Worm (Caenorhabditis elegans): ENCODE results near the gene deg-1.

The deg-1 gene

DNA sequence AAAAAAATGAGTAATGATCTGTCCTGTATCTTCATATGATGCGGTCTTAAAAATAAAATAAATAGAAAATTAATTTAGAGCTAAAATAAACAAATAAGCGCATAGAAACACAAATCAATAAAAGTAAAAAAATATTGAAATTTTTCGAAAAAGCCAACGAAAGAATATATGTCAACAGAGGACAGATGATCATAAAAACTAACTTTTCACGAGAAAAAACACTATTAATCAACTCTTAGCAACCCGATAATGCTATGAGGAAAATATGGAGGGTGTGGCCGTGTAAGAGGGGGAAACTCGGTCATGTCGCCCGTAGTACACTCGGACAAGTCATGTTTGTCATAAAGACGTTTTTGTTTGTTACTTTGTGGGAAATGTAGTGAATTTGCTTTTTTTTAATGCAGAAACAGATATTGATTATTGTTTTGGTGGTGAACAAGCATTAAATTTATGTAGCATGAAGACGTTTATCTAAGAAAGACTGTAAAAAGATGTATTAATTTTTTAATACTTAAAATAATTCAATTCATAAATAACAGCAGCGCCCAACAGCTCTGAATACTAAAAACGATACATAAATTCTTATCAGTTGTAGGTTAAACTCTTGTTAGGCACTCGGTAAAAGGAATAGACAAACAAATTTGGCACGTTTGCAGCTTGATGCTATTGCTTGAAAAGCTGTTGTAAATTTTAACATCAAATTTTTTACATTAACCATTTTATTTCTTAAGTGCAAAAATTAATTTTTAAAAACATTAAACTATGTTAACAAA, 45.6 kb downstream of the deg-1 start, which contains the start of gene adm-4 (continued):
- no peak for TF ChIP-seq fos-1 (tag; optimal IDR thresholded peaks at IDR 0.05)
- TF ChIP-seq nhr-28 (tag; optimal IDR thresholded peaks at IDR 0.05): no peak
- no peak for TF ChIP-seq skn-1 (tag; optimal IDR thresholded peaks at IDR 0.05)
- no peak for TF ChIP-seq nhr-237 (tag; optimal IDR thresholded peaks at IDR 0.05)
- no peak for TF ChIP-seq eor-1 (tag; optimal IDR thresholded peaks at IDR 0.05)

DNA sequence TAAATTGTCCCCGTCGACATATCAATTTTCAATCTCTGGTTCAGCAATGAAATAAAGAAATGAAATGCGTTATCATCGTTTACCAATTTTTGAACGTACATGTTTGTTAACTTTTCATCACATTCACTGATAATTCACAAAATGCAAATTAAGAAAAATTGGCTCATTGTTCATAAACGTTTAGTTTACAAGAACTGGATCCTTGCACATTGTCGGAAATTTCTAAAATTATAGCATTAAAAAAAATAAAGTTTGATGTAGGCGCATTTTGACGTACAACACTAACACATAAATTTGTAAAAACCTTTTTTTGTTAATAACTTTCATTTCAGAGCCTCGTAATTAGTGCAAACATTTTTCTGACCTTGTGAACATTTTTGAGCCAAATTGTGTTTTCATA, 46.8 kb downstream of the deg-1 start, which contains the start of gene gpx-7:
Gene gpx-7 (minus strand): TSS at position 101 of the 400 bp plus-strand sequence.
- TF ChIP-seq ceh-82 (tag; optimal IDR thresholded peaks at IDR 0.05): no peak
- no peak for TF ChIP-seq skn-1 (tag; optimal IDR thresholded peaks at IDR 0.05)
- no peak for TF ChIP-seq R02D3.7 (tag; optimal IDR thresholded peaks at IDR 0.05)
- no peak for TF ChIP-seq ceh-9 (tag; optimal IDR thresholded peaks at IDR 0.05)
- TF ChIP-seq pqm-1 (tag; optimal IDR thresholded peaks at IDR 0.05): peak; percentile 43
- TF ChIP-seq pha-4 (tag; optimal IDR thresholded peaks at IDR 0.05): peak; percentile 11
- TF ChIP-seq nhr-76 (tag; optimal IDR thresholded peaks at IDR 0.05): no peak
- no peak for TF ChIP-seq mdl-1 (tag; optimal IDR thresholded peaks at IDR 0.05)
- no peak for TF ChIP-seq nhr-12 (tag; optimal IDR thresholded peaks at IDR 0.05)
- TF ChIP-seq elt-2 (tag; optimal IDR thresholded peaks at IDR 0.05): peak; percentile 50
- no peak for TF ChIP-seq nhr-28 (tag; optimal IDR thresholded peaks at IDR 0.05)

DNA sequence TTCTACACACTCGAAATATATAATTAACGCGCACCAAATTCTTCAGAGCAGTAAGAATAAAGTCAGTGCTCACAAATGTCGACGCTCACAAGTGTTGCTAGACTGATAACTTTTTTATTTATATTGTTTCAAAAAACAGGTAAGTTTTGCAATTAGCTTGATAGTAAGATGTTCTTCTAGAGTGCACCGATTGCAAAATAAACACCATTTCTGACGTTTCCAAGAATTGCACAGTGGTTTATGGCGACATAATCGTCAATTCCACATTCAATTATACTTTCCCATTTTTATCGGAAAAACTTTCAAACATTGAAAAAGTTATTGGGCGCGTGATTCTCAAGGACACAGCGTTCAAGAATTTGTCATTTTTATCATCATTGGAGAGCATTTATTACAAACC, 47.5 kb downstream of the deg-1 start:
- TF ChIP-seq nhr-11 (tag; optimal IDR thresholded peaks at IDR 0.05) (no peak), skn-1 (tag; optimal IDR thresholded peaks at IDR 0.05) (no peak), elt-2 (tag; optimal IDR thresholded peaks at IDR 0.05) (peak; percentile 1), eor-1 (tag; optimal IDR thresholded peaks at IDR 0.05) (no peak), zag-1 (tag; optimal IDR thresholded peaks at IDR 0.05) (no peak)

ce11 chrX:7808388-7808787, 55.5 kb downstream of the deg-1 start:
- TF ChIP-seq nfya-1 (tag; optimal IDR thresholded peaks at IDR 0.05; ENCODE audit: insufficient read depth): no peak
- no peak for TF ChIP-seq fkh-10 (GFP tag; optimal IDR thresholded peaks at IDR 0.05)
- no peak for TF ChIP-seq egl-5 (tag; optimal IDR thresholded peaks at IDR 0.05)
- no peak for TF ChIP-seq jun-1 (tag; optimal IDR thresholded peaks at IDR 0.05)
- TF ChIP-seq daf-12 (tag; optimal IDR thresholded peaks at IDR 0.05): no peak
- TF ChIP-seq eor-1 (tag; optimal IDR thresholded peaks at IDR 0.05): no peak
- no peak for TF ChIP-seq nhr-77 (tag; optimal IDR thresholded peaks at IDR 0.05)
- TF ChIP-seq ceh-9 (tag; optimal IDR thresholded peaks at IDR 0.05): no peak
- TF ChIP-seq ceh-28 (tag; optimal IDR thresholded peaks at IDR 0.05): peak; percentile 66
- TF ChIP-seq ama-1 (optimal IDR thresholded peaks at IDR 0.05): peak; percentile 29
- no peak for TF ChIP-seq fkh-2 (tag; optimal IDR thresholded peaks at IDR 0.05)
- no peak for TF ChIP-seq hmg-11 (tag; optimal IDR thresholded peaks at IDR 0.05)
- no peak for TF ChIP-seq R02D3.7 (tag; optimal IDR thresholded peaks at IDR 0.05)
- TF ChIP-seq pha-4 (tag; optimal IDR thresholded peaks at IDR 0.05): peak; percentile 17
- no peak for TF ChIP-seq elt-1 (tag; optimal IDR thresholded peaks at IDR 0.05)
- no peak for TF ChIP-seq ceh-82 (tag; optimal IDR thresholded peaks at IDR 0.05)
- TF ChIP-seq lin-15B (tag; optimal IDR thresholded peaks at IDR 0.05): no peak
- TF ChIP-seq tbx-2 (tag; optimal IDR thresholded peaks at IDR 0.05): no peak
- TF ChIP-seq skn-1 (tag; optimal IDR thresholded peaks at IDR 0.05): no peak
- no peak for TF ChIP-seq nhr-76 (tag; optimal IDR thresholded peaks at IDR 0.05)
- TF ChIP-seq elt-3 (tag; optimal IDR thresholded peaks at IDR 0.05): no peak
- no peak for TF ChIP-seq mml-1 (tag; optimal IDR thresholded peaks at IDR 0.05)
- no peak for TF ChIP-seq aly-2 (tag; optimal IDR thresholded peaks at IDR 0.05)
- TF ChIP-seq lin-39 (tag; optimal IDR thresholded peaks at IDR 0.05): no peak
- no peak for TF ChIP-seq ztf-4 (tag; optimal IDR thresholded peaks at IDR 0.05)
- no peak for TF ChIP-seq unc-62 (GFP tag; optimal IDR thresholded peaks at IDR 0.05)
